Fruit fly (Drosophila melanogaster) whole organism, embryonic: ENCODE data around the gene CG13022.

ENCODE experiments used
- CG10147 ChIP-seq: fragments of 200-800 bp; sonication (Bioruptor generic); optimal IDR thresholded peaks from 2 replicates; lab custom pipeline; 2019; ENCODE audit warnings: missing biosample characterization, mild to moderate bottlenecking, missing genetic modification characterization, moderate library complexity
- CG11560 ChIP-seq: fragments of 200-800 bp; sonication (Bioruptor generic); IDR thresholded peaks from 3 replicates; pipeline ENCODE4 v1.3.6; 2022; ENCODE audit warnings: missing biosample characterization, missing genetic modification characterization
- CG13775 ChIP-seq: fragments of 200-800 bp; sonication (Bioruptor generic); optimal IDR thresholded peaks from 3 replicates; lab custom pipeline; 2017; ENCODE audit warnings: missing biosample characterization, mild to moderate bottlenecking, missing genetic modification characterization
- CG14965 ChIP-seq: fragments of 200-800 bp; sonication (Bioruptor generic); optimal IDR thresholded peaks from 2 replicates; lab custom pipeline; 2016; ENCODE audit warnings: missing biosample characterization, missing genetic modification characterization, borderline replicate concordance
- CG15073 ChIP-seq: fragments of 200-800 bp; sonication (Bioruptor generic); optimal IDR thresholded peaks from 2 replicates; lab custom pipeline; 2016; ENCODE audit warnings: missing biosample characterization, missing genetic modification characterization
- CG15514 ChIP-seq: fragments of 200-800 bp; sonication (Bioruptor generic); optimal IDR thresholded peaks from 3 replicates; lab custom pipeline; 2017; ENCODE audit warnings: missing biosample characterization, missing genetic modification characterization, mild to moderate bottlenecking, moderate library complexity, missing genetic modification reagents
- CG1602 ChIP-seq: fragments of 200-800 bp; sonication (Bioruptor generic); optimal IDR thresholded peaks from 3 replicates; lab custom pipeline; 2016; ENCODE audit warnings: missing biosample characterization, missing genetic modification characterization
- CG16813 ChIP-seq: fragments of 200-800 bp; sonication (Bioruptor generic); IDR thresholded peaks from 3 replicates; pipeline ENCODE4 v1.3.6; 2022; ENCODE audit warnings: missing biosample characterization, missing genetic modification characterization; ENCODE audit not compliant: partially characterized antibody
- CG18262 ChIP-seq: fragments of 200-800 bp; optimal IDR thresholded peaks from 3 replicates; lab custom pipeline; 2019; ENCODE audit warnings: missing biosample characterization, mild to moderate bottlenecking, missing genetic modification characterization, moderate library complexity
- CG1832 ChIP-seq: fragments of 200-800 bp; sonication (Bioruptor generic); optimal IDR thresholded peaks from 2 replicates; lab custom pipeline; 2017; ENCODE audit warnings: missing biosample characterization, mild to moderate bottlenecking, missing genetic modification characterization, inconsistent platforms
- CG18476 ChIP-seq: fragments of 200-800 bp; sonication (Bioruptor generic); optimal IDR thresholded peaks from 2 replicates; lab custom pipeline; 2016; ENCODE audit warnings: missing biosample characterization, mild to moderate bottlenecking, missing genetic modification characterization
- CG30020 ChIP-seq: fragments of 200-800 bp; optimal IDR thresholded peaks from 2 replicates; lab custom pipeline; 2019; ENCODE audit warnings: missing biosample characterization, mild to moderate bottlenecking, missing genetic modification characterization, moderate library complexity
- CG3281 ChIP-seq: fragments of 200-800 bp; sonication (Bioruptor generic); optimal IDR thresholded peaks from 3 replicates; lab custom pipeline; 2017; ENCODE audit warnings: missing biosample characterization, mild to moderate bottlenecking, missing genetic modification characterization
- CG4282 ChIP-seq: fragments of 200-800 bp; sonication (Bioruptor generic); optimal IDR thresholded peaks from 2 replicates; lab custom pipeline; 2016; ENCODE audit warnings: missing biosample characterization, missing genetic modification characterization
- CG4404 ChIP-seq: fragments of 200-800 bp; sonication (Bioruptor generic); IDR thresholded peaks from 2 replicates; pipeline ENCODE4 v1.3.6; 2022; ENCODE audit warnings: missing biosample characterization, missing genetic modification characterization
- CG4424 ChIP-seq: fragments of 200-800 bp; sonication (Bioruptor generic); optimal IDR thresholded peaks from 3 replicates; lab custom pipeline; 2016; ENCODE audit warnings: missing biosample characterization, missing genetic modification characterization
- CG5953 ChIP-seq: fragments of 200-800 bp; sonication (Bioruptor generic); IDR thresholded peaks from 2 replicates; pipeline ENCODE4 v1.3.6; 2022; ENCODE audit warnings: missing biosample characterization, missing genetic modification characterization
- CG6654 ChIP-seq: fragments of 200-800 bp; sonication (Bioruptor generic); optimal IDR thresholded peaks from 2 replicates; lab custom pipeline; 2017; ENCODE audit warnings: missing biosample characterization, mild to moderate bottlenecking, missing genetic modification characterization
- CG7745 ChIP-seq: fragments of 200-800 bp; sonication (Bioruptor generic); optimal IDR thresholded peaks from 2 replicates; lab custom pipeline; 2018; ENCODE audit warnings: missing biosample characterization, mild to moderate bottlenecking, missing genetic modification characterization, moderate library complexity
- CG7928 ChIP-seq: fragments of 200-800 bp; sonication (Bioruptor generic); optimal IDR thresholded peaks from 2 replicates; lab custom pipeline; 2017; ENCODE audit warnings: missing biosample characterization, mild to moderate bottlenecking, missing genetic modification characterization
- CG7987 ChIP-seq: fragments of 200-800 bp; sonication (Bioruptor generic); optimal IDR thresholded peaks from 2 replicates; lab custom pipeline; 2018; ENCODE audit warnings: missing biosample characterization, mild to moderate bottlenecking, missing genetic modification characterization, moderate library complexity
- CG8359 ChIP-seq: fragments of 200-800 bp; sonication (Bioruptor generic); optimal IDR thresholded peaks from 2 replicates; lab custom pipeline; 2017; ENCODE audit warnings: missing biosample characterization, mild to moderate bottlenecking, missing genetic modification characterization, borderline replicate concordance
- CG8765 ChIP-seq: fragments of 200-800 bp; sonication (Bioruptor generic); IDR thresholded peaks from 2 replicates; pipeline ENCODE4 v1.3.6; 2022; ENCODE audit warnings: missing biosample characterization, missing genetic modification characterization
- CG9215 ChIP-seq: fragments of 200-800 bp; sonication (Bioruptor generic); IDR thresholded peaks from 2 replicates; pipeline ENCODE4 v1.3.6; 2022; ENCODE audit warnings: missing biosample characterization, missing genetic modification characterization
- Chrac-16 ChIP-seq: fragments of 200-800 bp; sonication (Bioruptor generic); optimal IDR thresholded peaks from 3 replicates; lab custom pipeline; 2016; ENCODE audit warnings: missing biosample characterization, missing genetic modification characterization
- CrebB ChIP-seq: fragments of 200-800 bp; sonication (Bioruptor generic); optimal IDR thresholded peaks from 3 replicates; lab custom pipeline; 2018; ENCODE audit warnings: missing biosample characterization, mild to moderate bottlenecking, missing genetic modification characterization
- Dbx ChIP-seq: fragments of 200-800 bp; sonication (Bioruptor generic); IDR thresholded peaks from 3 replicates; pipeline ENCODE4 v1.3.6; 2022; ENCODE audit warnings: missing biosample characterization, missing genetic modification characterization
- Doc3 ChIP-seq: fragments of 200-800 bp; sonication (Bioruptor generic); IDR thresholded peaks from 3 replicates; pipeline ENCODE4 v1.3.6; 2022; ENCODE audit warnings: missing biosample characterization, missing genetic modification characterization; ENCODE audit not compliant: partially characterized antibody
- E2f1 ChIP-seq: fragments of 200-800 bp; sonication (Bioruptor generic); IDR thresholded peaks from 2 replicates; pipeline ENCODE4 v1.3.6; 2022; ENCODE audit warnings: missing biosample characterization, missing genetic modification characterization
- HLH3B ChIP-seq: fragments of 200-800 bp; sonication (Bioruptor generic); IDR thresholded peaks from 2 replicates; pipeline ENCODE4 v1.3.6; 2022; ENCODE audit warnings: missing biosample characterization, missing genetic modification characterization
- Hand ChIP-seq: fragments of 200-800 bp; sonication (Bioruptor generic); optimal IDR thresholded peaks from 2 replicates; lab custom pipeline; 2017; ENCODE audit warnings: mild to moderate bottlenecking, missing biosample characterization, missing genetic modification reagents, missing genetic modification characterization
- Hr39 ChIP-seq: fragments of >200 bp; optimal IDR thresholded peaks from 2 replicates; lab custom pipeline; 2017
- Meics ChIP-seq: fragments of 200-800 bp; sonication (Bioruptor generic); optimal IDR thresholded peaks from 2 replicates; lab custom pipeline; 2017; ENCODE audit warnings: missing biosample characterization, mild to moderate bottlenecking, missing genetic modification characterization
- NFAT ChIP-seq: fragments of 200-800 bp; sonication (Bioruptor generic); IDR thresholded peaks from 2 replicates; pipeline ENCODE4 v1.3.6; 2022; ENCODE audit warnings: missing biosample characterization, missing genetic modification characterization
- NK7.1 ChIP-seq: fragments of 200-800 bp; sonication (Bioruptor generic); optimal IDR thresholded peaks from 3 replicates; lab custom pipeline; 2016; ENCODE audit warnings: missing biosample characterization, missing genetic modification characterization
- Oli ChIP-seq: fragments of 200-800 bp; sonication (Bioruptor generic); optimal IDR thresholded peaks from 2 replicates; lab custom pipeline; 2018; ENCODE audit warnings: missing biosample characterization, mild to moderate bottlenecking, missing genetic modification characterization, moderate library complexity
- YL-1 ChIP-seq: fragments of 200-800 bp; sonication (Bioruptor generic); optimal IDR thresholded peaks from 3 replicates; lab custom pipeline; 2017; ENCODE audit warnings: missing biosample characterization, mild to moderate bottlenecking, missing genetic modification characterization
- az2 ChIP-seq: fragments of 200-800 bp; sonication (Bioruptor generic); optimal IDR thresholded peaks from 3 replicates; lab custom pipeline; 2016; ENCODE audit warnings: missing biosample characterization, missing genetic modification characterization
- cas ChIP-seq: fragments of 200-800 bp; sonication (Bioruptor generic); IDR thresholded peaks from 2 replicates; pipeline ENCODE4 v1.3.6; 2022; ENCODE audit warnings: missing biosample characterization, missing genetic modification characterization
- dmrt11E ChIP-seq: fragments of 200-800 bp; sonication (Bioruptor generic); optimal IDR thresholded peaks from 3 replicates; lab custom pipeline; 2018; ENCODE audit warnings: missing biosample characterization, mild to moderate bottlenecking, missing genetic modification characterization, moderate library complexity
- eve ChIP-seq, 2 experiments: fragments of >200 bp; optimal IDR thresholded peaks; 2 replicates each; lab custom pipeline; 2017; ENCODE audit warnings: missing biosample characterization in 2 of 2, missing genetic modification characterization in 2 of 2
- grau ChIP-seq: fragments of 200-800 bp; optimal IDR thresholded peaks from 3 replicates; lab custom pipeline; 2019; ENCODE audit warnings: missing biosample characterization, mild to moderate bottlenecking, missing genetic modification characterization, moderate library complexity
- gsb-n ChIP-seq: fragments of 200-800 bp; sonication (Bioruptor generic); optimal IDR thresholded peaks from 3 replicates; lab custom pipeline; 2018; ENCODE audit warnings: missing biosample characterization, mild to moderate bottlenecking, missing genetic modification characterization
- lbe ChIP-seq: fragments of 200-800 bp; sonication (Bioruptor generic); optimal IDR thresholded peaks from 2 replicates; lab custom pipeline; 2016; ENCODE audit warnings: missing biosample characterization, mild to moderate bottlenecking, missing genetic modification characterization
- oc ChIP-seq: fragments of 200-800 bp; sonication (Bioruptor generic); optimal IDR thresholded peaks from 2 replicates; lab custom pipeline; 2018; ENCODE audit warnings: missing biosample characterization, mild to moderate bottlenecking, missing genetic modification characterization, moderate library complexity
- run ChIP-seq: fragments of 200-800 bp; sonication (Bioruptor generic); optimal IDR thresholded peaks from 3 replicates; lab custom pipeline; 2018; ENCODE audit warnings: missing biosample characterization, mild to moderate bottlenecking, missing genetic modification characterization
- unpg ChIP-seq: fragments of 200-800 bp; sonication (Bioruptor generic); optimal IDR thresholded peaks from 3 replicates; lab custom pipeline; 2018; ENCODE audit warnings: missing biosample characterization, mild to moderate bottlenecking, missing genetic modification characterization, moderate library complexity
- vfl ChIP-seq: fragments of 200-800 bp; sonication (Bioruptor generic); optimal IDR thresholded peaks from 2 replicates; lab custom pipeline; 2016; ENCODE audit warnings: missing biosample characterization, missing genetic modification characterization
- wor ChIP-seq: fragments of 200-800 bp; sonication (Bioruptor generic); IDR thresholded peaks from 2 replicates; pipeline ENCODE4 v1.3.6; 2022; ENCODE audit warnings: missing biosample characterization, missing genetic modification characterization
- zfh1 ChIP-seq: fragments of 200-800 bp; sonication (Bioruptor generic); IDR thresholded peaks from 3 replicates; pipeline ENCODE4 v1.3.6; 2022; ENCODE audit warnings: missing biosample characterization, missing genetic modification characterization

The CG13022 gene

DNA sequence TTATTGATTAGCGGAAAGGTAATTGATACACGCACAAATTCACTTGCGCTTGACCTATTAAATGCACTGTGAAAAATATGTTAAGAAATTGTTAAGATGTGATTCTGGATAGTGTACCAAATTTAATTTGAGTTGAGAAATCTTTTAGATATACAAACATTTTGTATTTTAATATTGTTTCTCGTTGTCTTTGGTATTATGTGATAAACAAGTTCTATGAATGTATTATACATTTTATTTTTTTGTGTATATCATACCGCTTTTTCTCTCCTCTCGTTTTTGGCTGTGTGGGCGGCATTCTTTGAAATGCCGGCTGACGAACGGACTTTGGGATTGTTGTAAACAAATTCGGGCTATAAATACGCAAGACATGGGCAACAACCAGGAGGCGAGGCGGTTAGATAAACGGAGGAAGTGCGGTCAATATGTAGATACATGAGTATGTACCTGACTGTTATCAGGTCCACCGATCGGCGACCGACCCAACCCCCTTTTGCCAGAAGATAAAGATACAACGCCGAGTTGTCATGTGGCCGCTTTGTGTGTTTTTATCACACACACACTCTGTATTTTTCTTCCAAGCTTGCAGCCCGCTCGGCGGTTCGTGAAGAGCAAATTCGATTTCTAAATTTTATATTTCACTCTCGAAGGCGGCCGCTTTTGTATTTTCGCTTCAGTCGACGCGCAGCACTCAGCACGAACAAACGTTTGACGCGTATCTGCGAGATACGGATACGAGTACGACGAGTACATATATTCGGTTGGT lies 18.2 kb upstream of the CG13022 start (continued):
- no peak for TF ChIP-seq CG30020 (tag; lab: Kevin White, UChicago)
- TF ChIP-seq CG7745 (tag; lab: Kevin White, UChicago), result no peak
- peak; percentile 51 for TF ChIP-seq CrebB (tag; lab: Kevin White, UChicago)
- TF ChIP-seq grau (tag; lab: Kevin White, UChicago), result peak; percentile 83
- TF ChIP-seq wor (GFP tag; lab: Robert Waterston, UW), result peak; percentile 51; the same call in 1 of the 2 replicates
- no peak for TF ChIP-seq CG7987
- no peak for TF ChIP-seq cas (GFP tag; lab: Robert Waterston, UW)
- no peak for TF ChIP-seq Doc3
- TF ChIP-seq CG18262 (tag; lab: Kevin White, UChicago), result peak; percentile 80
- TF ChIP-seq CG18476, result peak; percentile 67
- no peak for TF ChIP-seq CG14965 (GFP tag; lab: Kevin White, UChicago)
- no peak for TF ChIP-seq CG11560 (tag; lab: Robert Waterston, UW)
- TF ChIP-seq CG1832 (GFP tag; lab: Kevin White, UChicago), result no peak
- peak; percentile 61 for TF ChIP-seq CG1602 (GFP tag; lab: Kevin White, UChicago)
- TF ChIP-seq HLH3B, result peak; percentile 78
- TF ChIP-seq CG15073 (GFP tag; lab: Kevin White, UChicago), result no peak
- TF ChIP-seq YL-1 (GFP tag; lab: Kevin White, UChicago), result no peak
- TF ChIP-seq CG16813 (GFP tag; lab: Robert Waterston, UW), result no peak
- peak; percentile 74 for TF ChIP-seq Dbx (GFP tag; lab: Robert Waterston, UW)
- peak; percentile 64 for TF ChIP-seq oc (tag; lab: Kevin White, UChicago)
- TF ChIP-seq unpg (GFP tag; lab: Kevin White, UChicago), result peak; percentile 73
- TF ChIP-seq vfl (GFP tag; lab: Kevin White, UChicago), result no peak
- peak in 1 of 2 experiments; percentile 90 for TF ChIP-seq eve (GFP tag; optimal IDR thresholded peaks at IDR 0.05; lab: Kevin White, UChicago)
- no peak for TF ChIP-seq CG4282 (GFP tag; lab: Kevin White, UChicago)
- TF ChIP-seq NK7.1 (GFP tag; lab: Kevin White, UChicago), result no peak
- TF ChIP-seq Hand (GFP tag; lab: Kevin White, UChicago), result no peak
- no peak for TF ChIP-seq CG8765 (GFP tag; lab: Robert Waterston, UW)
- TF ChIP-seq Meics (GFP tag; lab: Kevin White, UChicago), result peak; percentile 54
- peak; percentile 72 for TF ChIP-seq E2f1 (GFP tag; lab: Robert Waterston, UW)
- no peak for TF ChIP-seq gsb-n (tag; lab: Kevin White, UChicago)
- TF ChIP-seq CG6654, result peak; percentile 6
- peak; percentile 62 for TF ChIP-seq az2 (GFP tag; lab: Kevin White, UChicago)
- no peak for TF ChIP-seq NFAT
- TF ChIP-seq run (tag; lab: Kevin White, UChicago), result peak; percentile 32
- TF ChIP-seq Hr39 (lab: Kevin White, UChicago), result no peak
- TF ChIP-seq Oli (tag; lab: Kevin White, UChicago), result peak; percentile 73
- peak; percentile 74 for TF ChIP-seq zfh1 (GFP tag; lab: Robert Waterston, UW)
- TF ChIP-seq lbe (GFP tag; lab: Kevin White, UChicago), result no peak
- peak; percentile 27 for TF ChIP-seq Chrac-16 (GFP tag; lab: Kevin White, UChicago)
- peak; percentile 82 for TF ChIP-seq CG3281 (GFP tag; lab: Kevin White, UChicago)
- TF ChIP-seq CG10147 (GFP tag; lab: Kevin White, UChicago), result peak; percentile 76
- TF ChIP-seq CG9215 (GFP tag; lab: Robert Waterston, UW), result peak; percentile 53
- peak; percentile 56 for TF ChIP-seq CG5953 (GFP tag; lab: Robert Waterston, UW)
- peak; percentile 56 for TF ChIP-seq CG4424
- TF ChIP-seq CG15514 (GFP tag; lab: Kevin White, UChicago), result peak; percentile 57
- TF ChIP-seq CG4404 (GFP tag; lab: Robert Waterston, UW), result no peak
- no peak for TF ChIP-seq CG7928 (GFP tag; lab: Kevin White, UChicago)
- no peak for TF ChIP-seq CG8359 (GFP tag; lab: Kevin White, UChicago)
- peak; percentile 38 for TF ChIP-seq dmrt11E (tag; lab: Kevin White, UChicago)
- peak; percentile 56 for TF ChIP-seq CG13775
